Worm (Caenorhabditis elegans) whole organism, L3 larva: Measurements from ENCODE around the gene srh-122.

Experiments used
- R02D3.7 ChIP-seq: fragments of 150-350 bp; optimal IDR thresholded peaks from 2 replicates; lab custom pipeline; 2014; ENCODE audit warnings: missing biosample characterization, missing genetic modification characterization
- ZK546.5 ChIP-seq: sonication (generic microtip); optimal IDR thresholded peaks from 2 replicates; lab custom pipeline; 2017; ENCODE audit warnings: missing biosample characterization, missing genetic modification characterization
- aly-2 ChIP-seq: fragments of 150-350 bp; optimal IDR thresholded peaks from 2 replicates; lab custom pipeline; 2014; ENCODE audit warnings: missing biosample characterization, missing genetic modification characterization
- ama-1 ChIP-seq: fragments of 150-350 bp; optimal IDR thresholded peaks from 2 replicates; lab custom pipeline; 2018
- ceh-16 ChIP-seq: sonication (generic microtip); optimal IDR thresholded peaks from 2 replicates; lab custom pipeline; 2017; ENCODE audit warnings: missing biosample characterization, missing genetic modification characterization
- ceh-28 ChIP-seq: fragments of 150-350 bp; optimal IDR thresholded peaks from 2 replicates; lab custom pipeline; 2014; ENCODE audit warnings: missing biosample characterization, missing genetic modification reagents, missing genetic modification characterization
- ceh-9 ChIP-seq: sonication (generic microtip); optimal IDR thresholded peaks from 2 replicates; lab custom pipeline; 2018; ENCODE audit warnings: missing biosample characterization, missing genetic modification characterization
- daf-12 ChIP-seq: fragments of 150-350 bp; optimal IDR thresholded peaks from 2 replicates; lab custom pipeline; 2014; ENCODE audit warnings: missing biosample characterization, missing genetic modification reagents, missing genetic modification characterization
- egl-27 ChIP-seq: sonication (generic microtip); optimal IDR thresholded peaks from 4 replicates; lab custom pipeline; 2017; ENCODE audit warnings: missing biosample characterization, missing genetic modification reagents, missing genetic modification characterization
- elt-1 ChIP-seq: fragments of 150-350 bp; optimal IDR thresholded peaks from 2 replicates; lab custom pipeline; 2014; ENCODE audit warnings: missing biosample characterization, missing genetic modification characterization
- elt-2 ChIP-seq: sonication (generic microtip); optimal IDR thresholded peaks from 2 replicates; lab custom pipeline; 2016; ENCODE audit warnings: missing genetic modification reagents, mild to moderate bottlenecking, missing genetic modification characterization, missing compliant biosample characterization
- eor-1 ChIP-seq, 2 experiments: fragments of 150-350 bp; optimal IDR thresholded peaks; 2 replicates each; lab custom pipeline; 2014 to 2018; ENCODE audit warnings: missing biosample characterization in 2 of 2, missing genetic modification characterization in 2 of 2
- fkh-10 ChIP-seq: sonication (generic microtip); optimal IDR thresholded peaks from 2 replicates; lab custom pipeline; 2017; ENCODE audit warnings: missing biosample characterization, missing genetic modification reagents, missing genetic modification characterization
- fos-1 ChIP-seq: fragments of 150-350 bp; optimal IDR thresholded peaks from 2 replicates; lab custom pipeline; 2014; ENCODE audit warnings: missing biosample characterization, missing genetic modification characterization
- lin-15B ChIP-seq: fragments of 150-350 bp; optimal IDR thresholded peaks from 2 replicates; lab custom pipeline; 2014; ENCODE audit warnings: missing biosample characterization, missing genetic modification characterization
- lin-39 ChIP-seq: fragments of 150-350 bp; optimal IDR thresholded peaks from 2 replicates; lab custom pipeline; 2018; ENCODE audit warnings: missing biosample characterization, missing genetic modification reagents, missing genetic modification characterization
- lsy-12 ChIP-seq: sonication (generic microtip); optimal IDR thresholded peaks from 2 replicates; lab custom pipeline; 2016; ENCODE audit warnings: mild to moderate bottlenecking, missing genetic modification characterization, missing compliant biosample characterization
- mdl-1 ChIP-seq: fragments of 150-350 bp; optimal IDR thresholded peaks from 2 replicates; lab custom pipeline; 2014; ENCODE audit warnings: missing biosample characterization, missing genetic modification characterization
- mml-1 ChIP-seq: fragments of 150-350 bp; sonication (generic microtip); optimal IDR thresholded peaks from 3 replicates; lab custom pipeline; 2014; ENCODE audit warnings: missing biosample characterization, missing genetic modification characterization
- nhr-11 ChIP-seq: fragments of 150-350 bp; optimal IDR thresholded peaks from 2 replicates; lab custom pipeline; 2014; ENCODE audit warnings: missing biosample characterization, missing genetic modification characterization
- nhr-12 ChIP-seq: fragments of 150-350 bp; optimal IDR thresholded peaks from 2 replicates; lab custom pipeline; 2014; ENCODE audit warnings: missing biosample characterization, missing genetic modification characterization
- nhr-25 ChIP-seq: sonication (generic microtip); optimal IDR thresholded peaks from 2 replicates; lab custom pipeline; 2017; ENCODE audit warnings: missing biosample characterization, missing genetic modification characterization
- nhr-28 ChIP-seq: fragments of 150-350 bp; optimal IDR thresholded peaks from 2 replicates; lab custom pipeline; 2014; ENCODE audit warnings: missing biosample characterization, missing genetic modification characterization
- nhr-43 ChIP-seq: sonication (generic microtip); optimal IDR thresholded peaks from 2 replicates; lab custom pipeline; 2016; ENCODE audit warnings: mild to moderate bottlenecking, missing genetic modification characterization, missing compliant biosample characterization; ENCODE audit not compliant: poor library complexity, severe bottlenecking
- nhr-67 ChIP-seq: fragments of 150-350 bp; optimal IDR thresholded peaks from 2 replicates; lab custom pipeline; 2014; ENCODE audit warnings: missing biosample characterization, missing genetic modification characterization
- nhr-77 ChIP-seq: fragments of 150-350 bp; optimal IDR thresholded peaks from 2 replicates; lab custom pipeline; 2014; ENCODE audit warnings: missing biosample characterization, missing genetic modification characterization
- pha-4 ChIP-seq: fragments of 150-350 bp; optimal IDR thresholded peaks from 2 replicates; lab custom pipeline; 2014; ENCODE audit warnings: missing biosample characterization, missing genetic modification reagents, missing genetic modification characterization
- pqm-1 ChIP-seq: fragments of 150-350 bp; optimal IDR thresholded peaks from 2 replicates; lab custom pipeline; 2017; ENCODE audit warnings: missing biosample characterization, missing genetic modification characterization, inconsistent platforms
- sea-2 ChIP-seq: fragments of 150-350 bp; sonication (generic microtip); optimal IDR thresholded peaks from 4 replicates; lab custom pipeline; 2014; ENCODE audit warnings: missing biosample characterization, missing genetic modification reagents, missing genetic modification characterization
- tbx-2 ChIP-seq: sonication (generic microtip); optimal IDR thresholded peaks from 2 replicates; lab custom pipeline; 2016; ENCODE audit warnings: mild to moderate bottlenecking, missing genetic modification characterization, missing compliant biosample characterization
- unc-62 ChIP-seq: fragments of 150-350 bp; sonication (generic microtip); optimal IDR thresholded peaks from 4 replicates; lab custom pipeline; 2014; ENCODE audit warnings: missing biosample characterization, missing genetic modification reagents, missing genetic modification characterization
- zag-1 ChIP-seq: fragments of 150-350 bp; optimal IDR thresholded peaks from 2 replicates; lab custom pipeline; 2014; ENCODE audit warnings: missing biosample characterization, missing genetic modification characterization
- ztf-11 ChIP-seq: fragments of 150-350 bp; optimal IDR thresholded peaks from 2 replicates; lab custom pipeline; 2014; ENCODE audit warnings: missing biosample characterization, missing genetic modification characterization

srh-122 gene

DNA sequence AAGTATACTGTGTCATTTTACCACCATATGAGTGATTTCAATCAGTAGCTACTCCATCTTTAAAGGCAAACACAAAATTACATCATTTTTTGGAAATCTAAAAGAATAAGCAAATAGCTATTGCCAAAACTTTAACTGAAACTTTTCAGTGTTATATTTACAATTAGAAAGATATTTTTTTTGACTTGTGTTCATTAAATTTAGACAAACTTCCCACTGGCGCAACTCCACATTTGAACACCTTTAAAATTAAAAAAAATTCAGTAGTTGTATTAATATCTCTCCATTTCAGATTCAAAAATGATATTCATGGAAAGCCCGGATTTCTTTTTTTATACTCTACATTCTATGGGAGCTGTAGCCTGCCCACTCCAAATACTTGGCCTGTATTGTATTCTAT, 36.0 kb upstream of the srh-122 start, which contains the start of gene srh-264:
Gene srh-264, plus strand, starts transcription at position 301 of the 400 bp plus-strand sequence.
- TF ChIP-seq egl-27, result no peak
- no peak for TF ChIP-seq ceh-9 (tag; lab: Kevin White, UChicago)
- no peak for TF ChIP-seq lin-39
- TF ChIP-seq ama-1 (lab: Kevin White, UChicago), result no peak
- TF ChIP-seq eor-1 (tag; optimal IDR thresholded peaks at IDR 0.05; lab: Kevin White, UChicago), result no peak
- TF ChIP-seq nhr-67 (tag; lab: Kevin White, UChicago), result no peak
- no peak for TF ChIP-seq nhr-43
- TF ChIP-seq daf-12 (tag; lab: Kevin White, UChicago), result no peak
- no peak for TF ChIP-seq mdl-1 (tag; lab: Kevin White, UChicago)
- TF ChIP-seq, all 47 proteins: peak for 0

DNA sequence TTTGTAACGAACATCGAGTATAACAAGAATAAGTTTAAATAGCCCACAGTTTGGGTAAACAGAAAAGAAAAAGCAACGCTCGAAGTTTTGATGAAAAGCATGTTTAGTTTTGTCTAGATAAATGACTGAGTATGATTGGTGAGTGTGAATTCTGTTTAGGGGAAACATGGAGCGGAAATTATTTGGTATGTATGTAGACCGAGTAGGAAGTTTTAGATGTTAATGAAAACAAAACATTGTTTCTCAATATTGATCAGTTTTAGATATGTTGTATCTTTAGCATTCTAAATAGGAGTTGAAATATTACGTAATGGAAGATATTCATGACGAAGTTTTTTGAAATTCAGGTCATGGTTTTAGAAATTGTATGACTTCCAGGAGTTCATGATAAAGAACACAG, 34.8 kb upstream of the srh-122 start, which contains the start of gene srbc-63:
Gene srbc-63, minus strand, starts transcription at position 101 of the 400 bp plus-strand sequence.
- TF ChIP-seq mml-1 (no peak), eor-1 (tag; optimal IDR thresholded peaks at IDR 0.05; lab: Kevin White, UChicago) (no peak), nhr-12 (tag; lab: Kevin White, UChicago) (no peak), unc-62 (GFP tag; lab: Kevin White, UChicago) (no peak), R02D3.7 (tag; lab: Kevin White, UChicago) (no peak), elt-2 (tag; lab: Kevin White, UChicago) (no peak), fkh-10 (GFP tag; lab: Kevin White, UChicago) (no peak)
- TF ChIP-seq, all 47 proteins: peak for 0

ce11 chrV:15406928-15407327, 29.1 kb upstream of the srh-122 start, which contains the start of gene srh-257:
srh-257 (plus strand) TSS chrV:15407228.
- no peak for TF ChIP-seq lin-39
- TF ChIP-seq zag-1 (tag; lab: Kevin White, UChicago), result no peak
- TF ChIP-seq elt-1 (tag; lab: Kevin White, UChicago), result no peak
- TF ChIP-seq tbx-2, result no peak

DNA sequence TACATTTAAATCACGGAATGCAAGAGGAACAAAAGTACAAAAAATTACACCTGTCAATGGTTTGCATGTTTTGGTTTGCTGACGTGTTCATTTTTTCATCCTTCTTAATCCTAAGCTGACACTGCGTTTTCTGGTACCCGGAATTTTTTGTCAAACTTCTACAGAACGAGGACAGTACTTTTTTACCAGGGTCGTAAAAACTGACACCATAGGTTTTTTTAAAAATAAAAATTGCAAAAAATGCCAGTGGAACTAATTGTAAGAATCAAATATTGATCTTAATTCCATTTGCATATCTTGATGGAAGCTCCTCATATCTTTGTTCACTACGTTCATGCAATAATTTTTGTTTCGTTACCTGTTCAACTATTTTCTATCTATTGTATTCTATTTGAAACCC, 27.1 kb upstream of the srh-122 start, which contains the start of gene srh-258:
Gene srh-258, plus strand, starts transcription at position 301 of the 400 bp plus-strand sequence.
- no peak for TF ChIP-seq nhr-28
- no peak for TF ChIP-seq sea-2 (GFP tag; lab: Kevin White, UChicago)
- TF ChIP-seq aly-2 (tag; lab: Kevin White, UChicago), result no peak
- no peak for TF ChIP-seq nhr-77 (tag; lab: Kevin White, UChicago)
- no peak for TF ChIP-seq lin-39

ce11 chrV:15401856-15402314, 24.1 kb upstream of the srh-122 start, which contains the start of gene fbxa-135:
fbxa-135 (plus strand) TSS chrV:15402264.
- TF ChIP-seq pqm-1 (tag; lab: Kevin White, UChicago) (no peak), pha-4 (tag; lab: Kevin White, UChicago) (peak; percentile 41)

- no peak for TF ChIP-seq daf-12 (tag; lab: Kevin White, UChicago)
- no peak for TF ChIP-seq lin-15B (tag; lab: Kevin White, UChicago)
- no peak for TF ChIP-seq ceh-16 (tag; lab: Kevin White, UChicago)
- no peak for TF ChIP-seq nhr-28
- no peak for TF ChIP-seq aly-2 (tag; lab: Kevin White, UChicago)
- no peak for TF ChIP-seq nhr-67 (tag; lab: Kevin White, UChicago)
- TF ChIP-seq nhr-25 (tag; lab: Kevin White, UChicago), result no peak
- no peak for TF ChIP-seq fkh-10 (GFP tag; lab: Kevin White, UChicago)
- TF ChIP-seq ZK546.5, result no peak
- TF ChIP-seq sea-2 (GFP tag; lab: Kevin White, UChicago), result no peak
- TF ChIP-seq elt-2 (tag; lab: Kevin White, UChicago), result no peak
- no peak for TF ChIP-seq lsy-12 (tag; lab: Kevin White, UChicago)
- no peak for TF ChIP-seq nhr-12 (tag; lab: Kevin White, UChicago)
- no peak for TF ChIP-seq ama-1 (lab: Kevin White, UChicago)
- TF ChIP-seq nhr-11, result no peak
- TF ChIP-seq ceh-28, result no peak
- TF ChIP-seq ztf-11, result no peak
- no peak for TF ChIP-seq unc-62 (GFP tag; lab: Kevin White, UChicago)
- TF ChIP-seq R02D3.7 (tag; lab: Kevin White, UChicago), result no peak
- TF ChIP-seq fos-1 (tag; lab: Kevin White, UChicago), result no peak
- TF ChIP-seq, all 47 proteins: peak for 0
These were observed 22.0 kb upstream of the srh-122 start, which contains the start of the genes T06E6.15 and sri-7 for ce11 chrV:15399691-15400377. T06E6.15 (minus strand) TSS chrV:15399791. sri-7 (plus strand) TSS chrV:15400327.
